Worm (Caenorhabditis elegans) whole organism, L4/young adult: Measurements from ENCODE around the gene F13H6.5.

ENCODE experiments used
- dao-5 ChIP-seq: sonication (generic microtip); optimal IDR thresholded peaks from 2 replicates; lab custom pipeline; 2016; ENCODE audit warnings: missing genotype, missing genetic modification characterization, moderate library complexity, missing compliant biosample characterization
- him-1 ChIP-seq: sonication (generic microtip); optimal IDR thresholded peaks from 2 replicates; lab custom pipeline; 2016; ENCODE audit warnings: missing genotype, missing genetic modification reagents, missing genetic modification characterization, missing compliant biosample characterization

- TF ChIP-seq dao-5 (tag; lab: Kevin White, UChicago) = no peak
- no peak for TF ChIP-seq him-1 (tag; lab: Kevin White, UChicago)
Observed at ce11 chrV:6352350-6352749, 22.4 kb downstream of the F13H6.5 start.
